Fruit fly (Drosophila melanogaster): ENCODE data around the gene Pxt.

Gene Pxt

DNA sequence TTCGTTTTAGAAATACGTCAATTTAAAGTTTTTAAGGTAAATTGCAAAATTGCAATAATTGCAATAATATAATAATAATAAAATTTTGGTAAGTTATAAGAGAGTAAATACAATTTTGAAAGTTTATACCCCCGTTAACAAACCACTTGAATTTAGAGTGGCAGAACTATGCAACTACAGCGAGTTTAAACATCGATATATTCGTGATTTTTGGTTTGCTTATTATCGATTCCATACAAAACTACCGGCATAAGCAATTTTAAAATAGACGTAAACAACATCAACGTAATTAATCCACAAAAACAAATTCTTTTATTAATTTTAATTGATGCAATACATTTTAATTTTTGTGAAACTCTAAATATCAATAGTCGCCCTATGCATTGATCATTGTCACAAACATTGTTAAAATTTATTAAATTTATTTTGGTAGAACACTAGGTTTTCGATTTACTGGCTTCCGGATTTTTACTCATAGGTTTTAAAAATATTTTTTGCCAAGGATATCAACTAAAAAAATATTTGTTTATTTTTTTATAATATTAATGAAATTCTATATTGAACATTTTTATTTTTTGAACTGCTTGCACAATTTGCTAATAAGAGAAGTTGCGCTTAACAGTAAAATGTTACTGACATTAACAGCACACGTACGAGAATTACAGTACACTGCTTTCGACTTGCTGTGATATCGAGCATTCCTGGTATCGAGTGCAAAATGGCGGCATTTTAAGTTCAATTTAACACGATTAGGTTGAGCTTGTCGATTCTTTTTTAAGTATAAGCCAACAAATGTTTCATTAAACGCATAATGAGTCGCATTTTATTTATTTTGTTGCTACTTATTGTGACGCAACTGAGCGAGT, at the start of gene Pxt (continued):
- TF ChIP-seq bbx (GFP tag; IDR thresholded peaks at IDR 0.05; ENCODE audit: partially characterized antibody) = peak; percentile 22
- no peak for TF ChIP-seq Awh (GFP tag; IDR thresholded peaks at IDR 0.05)
- TF ChIP-seq CG31365 (tag; optimal IDR thresholded peaks at IDR 0.05) = peak; percentile 97
- TF ChIP-seq gcm (GFP tag; optimal IDR thresholded peaks at IDR 0.05) = no peak
- peak; percentile 3; the same call in 1 of the 2 replicates for TF ChIP-seq Bgb (GFP tag; IDR thresholded peaks at IDR 0.05; ENCODE audit: partially characterized antibody)
- TF ChIP-seq CG17186 (GFP tag; optimal IDR thresholded peaks at IDR 0.05) = peak; percentile 99
- TF ChIP-seq Dip2 (GFP tag; IDR thresholded peaks at IDR 0.05) = no peak
- no peak for TF ChIP-seq B-H2 (GFP tag; optimal IDR thresholded peaks at IDR 0.05)
- no peak for TF ChIP-seq fd96Cb (tag; optimal IDR thresholded peaks at IDR 0.05)
- no peak for TF ChIP-seq Hsf (GFP tag; optimal IDR thresholded peaks at IDR 0.05)
- no peak for TF ChIP-seq CG10209 (GFP tag; optimal IDR thresholded peaks at IDR 0.05)
- no peak for TF ChIP-seq CG2129 (GFP tag; IDR thresholded peaks at IDR 0.05; ENCODE audit: partially characterized antibody)
- TF ChIP-seq pb (GFP tag; optimal IDR thresholded peaks at IDR 0.05) = no peak
- no peak for TF ChIP-seq tx (GFP tag; optimal IDR thresholded peaks at IDR 0.05)
- TF ChIP-seq Lhr (GFP tag; optimal IDR thresholded peaks at IDR 0.05) = peak; percentile 5
- peak; percentile 93 for TF ChIP-seq CG9437 (GFP tag; optimal IDR thresholded peaks at IDR 0.05)
- no peak for TF ChIP-seq Stat92E (GFP tag; optimal IDR thresholded peaks at IDR 0.05)
- TF ChIP-seq ac (GFP tag; optimal IDR thresholded peaks at IDR 0.05) = no peak
- TF ChIP-seq unpg (GFP tag; optimal IDR thresholded peaks at IDR 0.05) = no peak
- peak; percentile 69 for TF ChIP-seq sens (GFP tag)
- TF ChIP-seq Elba2 (GFP tag; optimal IDR thresholded peaks at IDR 0.05) = peak; percentile 10
- TF ChIP-seq wdn (GFP tag; IDR thresholded peaks at IDR 0.05) = no peak
- TF ChIP-seq HLHmδ (GFP tag; optimal IDR thresholded peaks at IDR 0.05) = no peak
- TF ChIP-seq insv (GFP tag; optimal IDR thresholded peaks at IDR 0.05) = peak in 1 of 2 experiments; percentile 88
- no peak for TF ChIP-seq CG13123 (GFP tag; optimal IDR thresholded peaks at IDR 0.05)
- TF ChIP-seq kni (GFP tag; optimal IDR thresholded peaks at IDR 0.05) = no peak
- TF ChIP-seq sd (tag; optimal IDR thresholded peaks at IDR 0.05) = peak; percentile 75
- no peak for TF ChIP-seq CG4617 (GFP tag; optimal IDR thresholded peaks at IDR 0.05; ENCODE audit: borderline replicate concordance)
- no peak for TF ChIP-seq dmrt99B (tag; optimal IDR thresholded peaks at IDR 0.05)
- peak; percentile 52; the same call in 2 of the 3 replicates for TF ChIP-seq CG6791 (GFP tag; IDR thresholded peaks at IDR 0.05; ENCODE audit: partially characterized antibody)
- TF ChIP-seq wor (GFP tag; IDR thresholded peaks at IDR 0.05) = no peak
- no peak for TF ChIP-seq CG4328 (GFP tag; optimal IDR thresholded peaks at IDR 0.05)
- TF ChIP-seq Xbp1 (GFP tag; optimal IDR thresholded peaks at IDR 0.05) = no peak
- no peak for TF ChIP-seq CG1602 (GFP tag; optimal IDR thresholded peaks at IDR 0.05)

DNA sequence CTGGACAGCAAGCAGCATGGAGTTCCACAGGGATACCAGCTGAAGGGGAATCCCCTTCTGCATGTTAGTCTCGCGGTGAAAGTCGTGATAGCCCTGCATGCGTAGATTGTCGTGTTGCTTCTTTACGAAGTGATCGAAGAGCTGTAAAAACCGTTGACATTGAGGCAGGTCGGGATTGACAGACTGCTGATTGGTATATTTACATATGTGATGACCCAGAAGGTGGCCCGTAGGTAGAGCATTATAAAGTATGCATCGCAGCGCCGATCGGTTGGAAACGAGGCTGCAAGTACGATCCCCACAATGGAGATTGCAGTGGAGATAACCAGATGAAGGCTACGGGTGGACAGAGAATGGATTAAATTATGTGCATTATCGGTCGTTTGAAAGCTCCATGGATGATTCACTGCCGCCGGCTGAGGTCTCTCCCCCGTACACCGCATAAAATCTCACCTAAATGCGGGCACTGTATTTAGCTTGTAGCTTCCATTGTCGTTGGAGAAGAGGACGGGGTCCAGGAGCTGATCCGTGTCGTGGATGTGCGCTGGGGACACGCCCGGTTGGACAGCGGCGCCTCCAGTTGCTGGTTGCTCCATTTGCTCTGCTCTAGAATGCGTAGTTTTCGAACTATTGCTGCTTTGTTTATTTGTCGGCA, 48.9 kb upstream of the Pxt start:
- no peak for TF ChIP-seq Hr39 (optimal IDR thresholded peaks at IDR 0.05)
- no peak for TF ChIP-seq Atf6 (GFP tag; IDR thresholded peaks at IDR 0.05)
- peak; percentile 17 for TF ChIP-seq CG2120 (GFP tag; optimal IDR thresholded peaks at IDR 0.05)
- no peak for TF ChIP-seq CG6683 (GFP tag; optimal IDR thresholded peaks at IDR 0.05)
- no peak for TF ChIP-seq tll (GFP tag; optimal IDR thresholded peaks at IDR 0.05)
- peak; percentile 50; the same call in 1 of the 2 replicates for TF ChIP-seq sna (GFP tag; IDR thresholded peaks at IDR 0.05; ENCODE audit: partially characterized antibody)
- no peak for TF ChIP-seq CTCF (GFP tag; optimal IDR thresholded peaks at IDR 0.05)
- no peak for TF ChIP-seq mam (GFP tag; optimal IDR thresholded peaks at IDR 0.05)
- no peak for TF ChIP-seq Hr51 (GFP tag; optimal IDR thresholded peaks at IDR 0.05)
- TF ChIP-seq nerfin-1 (tag; optimal IDR thresholded peaks at IDR 0.05) = peak; percentile 16
- no peak for TF ChIP-seq pan (optimal IDR thresholded peaks at IDR 0.05)
- no peak for TF ChIP-seq pan (GFP tag; optimal IDR thresholded peaks at IDR 0.05 in 1 of 2, IDR thresholded peaks at IDR 0.05 in 1 of 2)
- no peak for TF ChIP-seq pfk (GFP tag; optimal IDR thresholded peaks at IDR 0.05)
- no peak for TF ChIP-seq Blimp-1 (GFP tag; optimal IDR thresholded peaks at IDR 0.05)
- TF ChIP-seq Atf3 (GFP tag; optimal IDR thresholded peaks at IDR 0.05) = no peak

Data from whole organism, embryonic.